Worm (Caenorhabditis elegans): Measurements from ENCODE around the gene C41C4.9.

- TF ChIP-seq ztf-11 (tag; optimal IDR thresholded peaks at IDR 0.05) (no peak), elt-2 (tag; optimal IDR thresholded peaks at IDR 0.05) (peak; percentile 48), nhr-77 (tag; optimal IDR thresholded peaks at IDR 0.05) (no peak)
Observed at ce11 chrII:8124867-8125266, 17.4 kb downstream of the C41C4.9 start, which contains the start of gene ire-1.

Data from whole organism, L3 larva.